Fruit fly (Drosophila melanogaster): ENCODE data around the gene CG32201.

CG32201 gene

DNA sequence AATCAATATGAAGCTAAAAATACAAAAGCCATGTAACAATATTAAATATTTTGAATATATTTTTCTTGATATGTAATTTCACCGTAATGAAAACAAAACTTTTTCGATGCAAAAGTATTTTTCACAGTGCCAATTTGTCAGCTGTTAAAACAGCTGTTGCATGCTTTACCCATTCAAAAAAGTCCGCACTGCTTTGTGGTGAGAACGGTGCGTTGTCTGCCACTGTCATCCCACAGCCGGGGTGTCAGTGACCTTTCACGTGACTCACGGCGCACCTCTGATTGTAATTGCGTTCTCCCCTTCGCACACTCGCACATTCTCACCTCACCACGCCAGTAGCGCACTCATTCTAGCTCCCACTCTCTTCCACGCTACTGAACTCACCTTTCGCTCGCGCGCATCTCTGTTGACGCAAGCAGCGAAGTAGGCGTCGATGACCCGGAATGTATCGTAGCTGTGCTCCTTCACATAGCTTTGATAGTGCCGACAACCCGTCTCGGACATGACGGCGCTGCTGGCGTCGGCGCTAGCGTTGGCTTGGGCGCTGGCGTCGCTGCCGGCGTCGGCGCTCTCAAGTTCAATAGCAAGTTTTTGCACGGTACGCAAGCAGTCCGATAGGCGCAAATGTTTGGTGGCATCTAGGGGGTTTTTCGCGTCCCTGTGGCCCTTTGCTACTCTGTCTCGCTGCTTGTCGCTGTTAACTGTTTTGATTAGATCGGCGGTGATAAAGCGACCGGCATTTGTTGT is 11.7 kb downstream of the CG32201 start (continued):
- TF ChIP-seq sc (optimal IDR thresholded peaks at IDR 0.05): no peak
- TF ChIP-seq sc (GFP tag; optimal IDR thresholded peaks at IDR 0.05): peak; percentile 3
- 0 out of 2 replicates have a peak, but pooled peaks have one; percentile 22 for TF ChIP-seq sens-2 (GFP tag; IDR thresholded peaks at IDR 0.05)
- TF ChIP-seq ranshi (GFP tag; IDR thresholded peaks at IDR 0.05): 0 out of 2 replicates have a peak, but pooled peaks have one; percentile 15
- peak; percentile 23 for TF ChIP-seq Hr3 (GFP tag; optimal IDR thresholded peaks at IDR 0.05)
- peak; percentile 38 for TF ChIP-seq luna (GFP tag; optimal IDR thresholded peaks at IDR 0.05)
- TF ChIP-seq tna (GFP tag; IDR thresholded peaks at IDR 0.05; ENCODE audit: partially characterized antibody): peak; percentile 27; the same call in 1 of the 2 replicates
- TF ChIP-seq CG18476 (GFP tag; optimal IDR thresholded peaks at IDR 0.05): no peak
- TF ChIP-seq Dbx (GFP tag; IDR thresholded peaks at IDR 0.05): peak; percentile 72
- TF ChIP-seq CG8944 (GFP tag; optimal IDR thresholded peaks at IDR 0.05): peak; percentile 48
- TF ChIP-seq disco-r (GFP tag; optimal IDR thresholded peaks at IDR 0.05): peak; percentile 44
- TF ChIP-seq sna (GFP tag; IDR thresholded peaks at IDR 0.05; ENCODE audit: partially characterized antibody): peak; percentile 57
- peak; percentile 28 for TF ChIP-seq Spps (tag; optimal IDR thresholded peaks at IDR 0.05)
- TF ChIP-seq kay (GFP tag; optimal IDR thresholded peaks at IDR 0.05): peak; percentile 86
- TF ChIP-seq Blimp-1 (GFP tag; optimal IDR thresholded peaks at IDR 0.05): peak; percentile 59
- TF ChIP-seq CG7786 (GFP tag; optimal IDR thresholded peaks at IDR 0.05): peak; percentile 38
- TF ChIP-seq H2.0 (GFP tag; IDR thresholded peaks at IDR 0.05): peak; percentile 43; the same call in 1 of the 2 replicates
- TF ChIP-seq lilli (GFP tag; optimal IDR thresholded peaks at IDR 0.05): peak; percentile 67
- no peak for TF ChIP-seq D (optimal IDR thresholded peaks at IDR 0.05)
- TF ChIP-seq D (GFP tag; optimal IDR thresholded peaks at IDR 0.05): peak; percentile 3
- peak; percentile 33 for TF ChIP-seq fd96Cb (tag; optimal IDR thresholded peaks at IDR 0.05)
- TF ChIP-seq Bdp1 (GFP tag; optimal IDR thresholded peaks at IDR 0.05): peak; percentile 27
- TF ChIP-seq Xbp1 (GFP tag; optimal IDR thresholded peaks at IDR 0.05): peak; percentile 50
- peak; percentile 80 for TF ChIP-seq chm (GFP tag; IDR thresholded peaks at IDR 0.05)
- TF ChIP-seq nerfin-1 (tag; optimal IDR thresholded peaks at IDR 0.05): peak; percentile 69
- TF ChIP-seq Fer1 (GFP tag; optimal IDR thresholded peaks at IDR 0.05): peak; percentile 35
- TF ChIP-seq knrl (GFP tag; IDR thresholded peaks at IDR 0.05; ENCODE audit: partially characterized antibody): peak; percentile 47; the same call in 2 of the 3 replicates
- peak; percentile 36 for TF ChIP-seq nom (GFP tag; optimal IDR thresholded peaks at IDR 0.05)
- TF ChIP-seq lola (GFP tag; optimal IDR thresholded peaks at IDR 0.05): peak in 1 of 3 experiments; percentile 35
- TF ChIP-seq ac (GFP tag; optimal IDR thresholded peaks at IDR 0.05): peak; percentile 55
- TF ChIP-seq Ada2b (GFP tag; IDR thresholded peaks at IDR 0.05): peak; percentile 40; the same call in 1 of the 2 replicates
- TF ChIP-seq grn (GFP tag; optimal IDR thresholded peaks at IDR 0.05): peak; percentile 99
- peak in 1 of 2 experiments; percentile 19 for TF ChIP-seq tll (GFP tag; optimal IDR thresholded peaks at IDR 0.05)
- TF ChIP-seq Dll (GFP tag; IDR thresholded peaks at IDR 0.05; ENCODE audit: partially characterized antibody): peak; percentile 82
- no peak for TF ChIP-seq hkb (optimal IDR thresholded peaks at IDR 0.05)
- TF ChIP-seq hkb (GFP tag; IDR thresholded peaks at IDR 0.05): 0 out of 2 replicates have a peak, but pooled peaks have one; percentile 18
- TF ChIP-seq Bteb2 (GFP tag; optimal IDR thresholded peaks at IDR 0.05): peak; percentile 11
- peak; percentile 21 for TF ChIP-seq Sox102F (GFP tag; optimal IDR thresholded peaks at IDR 0.05)
- TF ChIP-seq sens (GFP tag): peak; percentile 91
- TF ChIP-seq twi (tag; optimal IDR thresholded peaks at IDR 0.05): peak; percentile 14
- TF ChIP-seq CoRest (tag; optimal IDR thresholded peaks at IDR 0.05): peak; percentile 39
- TF ChIP-seq CG10565 (GFP tag; optimal IDR thresholded peaks at IDR 0.05): no peak
- TF ChIP-seq Fer3 (tag; optimal IDR thresholded peaks at IDR 0.05): peak; percentile 32
- TF ChIP-seq zen2 (GFP tag; IDR thresholded peaks at IDR 0.05; ENCODE audit: partially characterized antibody): peak; percentile 42; the same call in 1 of the 3 replicates
- no peak for TF ChIP-seq Dp (GFP tag; optimal IDR thresholded peaks at IDR 0.05)
- peak; percentile 60 for TF ChIP-seq vnd (GFP tag; IDR thresholded peaks at IDR 0.05; ENCODE audit: partially characterized antibody)
- TF ChIP-seq Trl (optimal IDR thresholded peaks at IDR 0.05): peak; percentile 58 to 68
- TF ChIP-seq Trl (GFP tag; optimal IDR thresholded peaks at IDR 0.05): peak; percentile 56
